Fruit fly (Drosophila melanogaster) whole organism, prepupa: ENCODE measurements around the gene wkd.

Experiments used
- Blimp-1 ChIP-seq: fragments of 200-800 bp; sonication (Bioruptor generic); optimal IDR thresholded peaks from 3 replicates; lab custom pipeline; 2017; ENCODE audit warnings: missing biosample characterization, missing genetic modification characterization, mild to moderate bottlenecking, moderate library complexity, missing genetic modification reagents
- CG10631 ChIP-seq: fragments of 200-800 bp; sonication (Bioruptor generic); optimal IDR thresholded peaks from 2 replicates; lab custom pipeline; 2016; ENCODE audit warnings: missing biosample characterization, missing genetic modification characterization
- CG10669 ChIP-seq: fragments of 200-800 bp; sonication (Bioruptor generic); optimal IDR thresholded peaks from 3 replicates; lab custom pipeline; 2018; ENCODE audit warnings: missing biosample characterization, mild to moderate bottlenecking, missing genetic modification characterization, moderate library complexity
- CG11762 ChIP-seq: fragments of 200-800 bp; sonication (Bioruptor generic); optimal IDR thresholded peaks from 3 replicates; lab custom pipeline; 2016; ENCODE audit warnings: missing biosample characterization, missing genetic modification characterization; ENCODE audit not compliant: insufficient read depth
- CG11902 ChIP-seq: fragments of 200-800 bp; sonication (Bioruptor generic); optimal IDR thresholded peaks from 3 replicates; lab custom pipeline; 2016; ENCODE audit warnings: missing biosample characterization, missing genetic modification characterization
- CG15336 ChIP-seq: fragments of 200-800 bp; sonication (Bioruptor generic); IDR thresholded peaks from 2 replicates; pipeline ENCODE4 v1.3.6; 2022; ENCODE audit warnings: missing biosample characterization, missing genetic modification characterization
- CG1621 ChIP-seq: fragments of 200-800 bp; sonication (Bioruptor generic); optimal IDR thresholded peaks from 3 replicates; lab custom pipeline; 2018; ENCODE audit warnings: missing biosample characterization, mild to moderate bottlenecking, missing genetic modification characterization
- CG16779 ChIP-seq: fragments of 200-800 bp; sonication (Bioruptor generic); optimal IDR thresholded peaks from 3 replicates; lab custom pipeline; 2017; ENCODE audit warnings: missing biosample characterization, mild to moderate bottlenecking, missing genetic modification characterization
- CG3032 ChIP-seq: fragments of 200-800 bp; optimal IDR thresholded peaks from 2 replicates; lab custom pipeline; 2019; ENCODE audit warnings: missing biosample characterization, mild to moderate bottlenecking, missing genetic modification characterization, moderate library complexity
- CG32006 ChIP-seq: fragments of 200-800 bp; sonication (Bioruptor generic); optimal IDR thresholded peaks from 3 replicates; lab custom pipeline; 2017; ENCODE audit warnings: missing biosample characterization, mild to moderate bottlenecking, missing genetic modification characterization
- CG3919 ChIP-seq: fragments of 200-800 bp; sonication (Bioruptor generic); optimal IDR thresholded peaks from 3 replicates; lab custom pipeline; 2016; ENCODE audit warnings: missing biosample characterization, missing genetic modification characterization
- CG4318 ChIP-seq: fragments of 200-800 bp; sonication (Bioruptor generic); optimal IDR thresholded peaks from 3 replicates; lab custom pipeline; 2017; ENCODE audit warnings: missing biosample characterization, mild to moderate bottlenecking, missing genetic modification characterization
- CG6163 ChIP-seq: fragments of 200-800 bp; sonication (Bioruptor generic); IDR thresholded peaks from 3 replicates; pipeline ENCODE4 v1.3.6; 2022; ENCODE audit warnings: missing biosample characterization, missing genetic modification characterization
- CG6276 ChIP-seq: fragments of 200-800 bp; sonication (Bioruptor generic); optimal IDR thresholded peaks from 2 replicates; lab custom pipeline; 2017; ENCODE audit warnings: missing biosample characterization, mild to moderate bottlenecking, missing genetic modification characterization
- CG6808 ChIP-seq: fragments of 200-800 bp; sonication (Bioruptor generic); optimal IDR thresholded peaks from 3 replicates; lab custom pipeline; 2017; ENCODE audit warnings: missing biosample characterization, missing genetic modification characterization, mild to moderate bottlenecking, moderate library complexity, missing genetic modification reagents
- CG6854 ChIP-seq: fragments of 200-800 bp; sonication (Bioruptor generic); optimal IDR thresholded peaks from 2 replicates; lab custom pipeline; 2017; ENCODE audit warnings: missing biosample characterization, mild to moderate bottlenecking, missing genetic modification characterization
- CG7368 ChIP-seq: fragments of 200-800 bp; sonication (Bioruptor generic); optimal IDR thresholded peaks from 3 replicates; lab custom pipeline; 2016; ENCODE audit warnings: missing biosample characterization, missing genetic modification characterization
- CG8119 ChIP-seq: fragments of 200-800 bp; sonication (Bioruptor generic); IDR thresholded peaks from 3 replicates; pipeline ENCODE4 v1.3.6; 2022; ENCODE audit warnings: missing biosample characterization, missing genetic modification characterization
- CG8632 ChIP-seq: fragments of 200-800 bp; sonication (Bioruptor generic); optimal IDR thresholded peaks from 3 replicates; lab custom pipeline; 2016; ENCODE audit warnings: missing biosample characterization, missing genetic modification characterization
- Eip78C ChIP-seq: fragments of 200-800 bp; sonication (Bioruptor generic); peaks from one replicate; lab custom pipeline; 2016; ENCODE audit warnings: missing biosample characterization, missing genetic modification characterization
- Ets96B ChIP-seq: fragments of 200-800 bp; optimal IDR thresholded peaks from 2 replicates; lab custom pipeline; 2019; ENCODE audit warnings: missing biosample characterization, mild to moderate bottlenecking, missing genetic modification characterization, moderate library complexity
- Hr38 ChIP-seq: sonication (Bioruptor generic); optimal IDR thresholded peaks from 2 replicates; lab custom pipeline; 2016; ENCODE audit warnings: missing biosample characterization, missing genetic modification characterization
- Hr39 ChIP-seq: fragments of 200-800 bp; sonication (Bioruptor generic); optimal IDR thresholded peaks from 2 replicates; lab custom pipeline; 2016; ENCODE audit warnings: missing biosample characterization, missing genetic modification characterization
- Hr4 ChIP-seq: fragments of 200-800 bp; sonication (Bioruptor generic); optimal IDR thresholded peaks from 3 replicates; lab custom pipeline; 2016; ENCODE audit warnings: missing biosample characterization, missing genetic modification characterization
- Lpt ChIP-seq: fragments of 200-800 bp; sonication (Bioruptor generic); optimal IDR thresholded peaks from 3 replicates; lab custom pipeline; 2016; ENCODE audit warnings: missing biosample characterization, missing genetic modification characterization
- Met ChIP-seq: fragments of 200-800 bp; sonication (Bioruptor generic); optimal IDR thresholded peaks from 3 replicates; lab custom pipeline; 2016; ENCODE audit warnings: missing biosample characterization, missing genetic modification characterization
- OdsH ChIP-seq: fragments of 200-800 bp; sonication (Bioruptor generic); optimal IDR thresholded peaks from 3 replicates; lab custom pipeline; 2016; ENCODE audit warnings: missing biosample characterization, missing genetic modification characterization
- Smox ChIP-seq: fragments of 200-800 bp; sonication (Bioruptor generic); optimal IDR thresholded peaks from 3 replicates; lab custom pipeline; 2016; ENCODE audit warnings: missing biosample characterization, missing genetic modification characterization
- Sox14 ChIP-seq: fragments of 200-800 bp; sonication (Bioruptor generic); optimal IDR thresholded peaks from 3 replicates; lab custom pipeline; 2016; ENCODE audit warnings: missing biosample characterization, missing genetic modification characterization
- Sox15 ChIP-seq: fragments of 200-800 bp; sonication (Bioruptor generic); optimal IDR thresholded peaks from 3 replicates; lab custom pipeline; 2016; ENCODE audit warnings: missing biosample characterization, missing genetic modification characterization
- achi ChIP-seq: fragments of 200-800 bp; sonication (Bioruptor generic); optimal IDR thresholded peaks from 3 replicates; lab custom pipeline; 2016; ENCODE audit warnings: missing biosample characterization, missing genetic modification characterization
- acj6 ChIP-seq: fragments of 200-800 bp; sonication (Bioruptor generic); optimal IDR thresholded peaks from 3 replicates; lab custom pipeline; 2016; ENCODE audit warnings: missing biosample characterization, missing genetic modification characterization
- dsx ChIP-seq: fragments of 200-800 bp; optimal IDR thresholded peaks from 3 replicates; lab custom pipeline; 2019; ENCODE audit warnings: missing biosample characterization, mild to moderate bottlenecking, missing genetic modification characterization, moderate library complexity; ENCODE audit not compliant: poor library complexity, severe bottlenecking
- eg ChIP-seq: fragments of 200-800 bp; sonication (Bioruptor generic); IDR thresholded peaks from 3 replicates; pipeline ENCODE4 v1.3.6; 2022; ENCODE audit warnings: missing biosample characterization, missing genetic modification characterization
- esn ChIP-seq: fragments of 200-800 bp; sonication (Bioruptor generic); optimal IDR thresholded peaks from 2 replicates; lab custom pipeline; 2016; ENCODE audit warnings: missing biosample characterization, mild to moderate bottlenecking, missing genetic modification characterization, moderate library complexity
- fd59A ChIP-seq: fragments of 200-800 bp; sonication (Bioruptor generic); optimal IDR thresholded peaks from 2 replicates; lab custom pipeline; 2017; ENCODE audit warnings: missing biosample characterization, mild to moderate bottlenecking, missing genetic modification characterization, missing genetic modification reagents
- lz ChIP-seq: fragments of 200-800 bp; sonication (Bioruptor generic); optimal IDR thresholded peaks from 3 replicates; lab custom pipeline; 2016; ENCODE audit warnings: missing biosample characterization, missing genetic modification characterization
- net ChIP-seq: fragments of 200-800 bp; sonication (Bioruptor generic); optimal IDR thresholded peaks from 3 replicates; lab custom pipeline; 2016; ENCODE audit warnings: missing biosample characterization, missing genetic modification characterization
- pdm3 ChIP-seq: fragments of 200-800 bp; sonication (Bioruptor generic); optimal IDR thresholded peaks from 3 replicates; lab custom pipeline; 2016; ENCODE audit warnings: missing biosample characterization, missing genetic modification characterization
- salr ChIP-seq, 2 experiments: fragments of 200-800 bp; sonication (Bioruptor generic); optimal IDR thresholded peaks; 3 replicates each; lab custom pipeline; 2016 to 2018; ENCODE audit warnings: missing biosample characterization in 2 of 2, missing genetic modification characterization in 2 of 2, mild to moderate bottlenecking in 1 of 2
- spab ChIP-seq: fragments of 200-800 bp; sonication (Bioruptor generic); optimal IDR thresholded peaks from 2 replicates; lab custom pipeline; 2017; ENCODE audit warnings: missing biosample characterization, mild to moderate bottlenecking, missing genetic modification characterization, missing genetic modification reagents
- ss ChIP-seq, 2 experiments: fragments of 200-800 bp; sonication (Bioruptor generic); optimal IDR thresholded peaks; 2 replicates in 1 of 2; 3 replicates in 1 of 2; lab custom pipeline; 2017 to 2018; ENCODE audit warnings: mild to moderate bottlenecking in 2 of 2, missing biosample characterization in 2 of 2, missing genetic modification characterization in 2 of 2, moderate library complexity in 1 of 2
- svp ChIP-seq: fragments of 200-800 bp; sonication (Bioruptor generic); peaks from one replicate; lab custom pipeline; 2016; ENCODE audit warnings: missing biosample characterization, missing genetic modification characterization
- topi ChIP-seq: fragments of 200-800 bp; sonication (Bioruptor generic); optimal IDR thresholded peaks from 3 replicates; lab custom pipeline; 2016; ENCODE audit warnings: missing biosample characterization, missing genetic modification characterization
- vri ChIP-seq: fragments of 200-800 bp; sonication (Bioruptor generic); optimal IDR thresholded peaks from 3 replicates; lab custom pipeline; 2016; ENCODE audit warnings: missing biosample characterization, mild to moderate bottlenecking, missing genetic modification characterization

Gene wkd

DNA sequence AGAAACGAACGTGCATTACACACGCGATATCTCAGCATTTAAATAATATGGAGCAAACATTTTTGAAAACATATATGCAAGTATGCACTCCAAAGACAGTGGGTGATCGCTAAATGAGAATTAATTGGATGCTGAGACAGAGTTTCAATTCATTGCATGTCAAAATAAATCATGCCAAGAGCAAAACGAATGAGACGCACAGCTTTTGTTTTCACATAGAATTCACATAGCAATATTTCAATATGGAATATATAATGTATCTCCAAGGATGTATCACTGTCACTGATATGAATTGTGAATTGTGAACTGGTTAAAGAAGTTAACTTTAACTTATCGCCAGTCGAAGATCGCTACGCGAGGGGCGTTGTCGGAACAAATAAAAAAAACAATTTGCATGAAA lies 33.1 kb downstream of the wkd start (continued):
- TF ChIP-seq CG6808 (GFP tag; lab: Kevin White, UChicago) (peak; percentile 54), CG6163 (GFP tag; lab: Robert Waterston, UW) (0 out of 3 replicates have a peak, but pooled peaks have one; percentile 43), eg (GFP tag; lab: Robert Waterston, UW) (0 out of 3 replicates have a peak, but pooled peaks have one; percentile 44), CG11902 (peak; percentile 20), CG6276 (GFP tag; lab: Kevin White, UChicago) (peak; percentile 3), Lpt (GFP tag; lab: Kevin White, UChicago) (no peak), CG10669 (GFP tag; lab: Kevin White, UChicago) (peak; percentile 52), acj6 (GFP tag; lab: Kevin White, UChicago) (peak; percentile 23), Eip78C (GFP tag; lab: Kevin White, UChicago) (peak; percentile 82), CG32006 (GFP tag; lab: Kevin White, UChicago) (peak; percentile 56), Met (peak; percentile 61), esn (peak; percentile 62), CG8119 (GFP tag; lab: Robert Waterston, UW) (no peak), Blimp-1 (GFP tag; lab: Kevin White, UChicago) (peak; percentile 5), dsx (peak; percentile 24), Hr38 (GFP tag; lab: Kevin White, UChicago) (no peak), CG16779 (tag; lab: Kevin White, UChicago) (no peak)

dm6 chr3R:11615415-11616104 lies 34.2 kb downstream of the wkd start:
- no peak for TF ChIP-seq Ets96B
- TF ChIP-seq dsx = peak; percentile 29
- TF ChIP-seq ss (GFP tag; optimal IDR thresholded peaks at IDR 0.05; lab: Kevin White, UChicago) = peak in 1 of 2 experiments; percentile 57
- peak; percentile 67 for TF ChIP-seq svp (GFP tag; lab: Kevin White, UChicago)
- TF ChIP-seq CG6808 (GFP tag; lab: Kevin White, UChicago) = peak; percentile 3
- TF ChIP-seq CG6854 (GFP tag; lab: Kevin White, UChicago) = peak; percentile 1
- no peak for TF ChIP-seq Sox15
- peak; percentile 66 for TF ChIP-seq Eip78C (GFP tag; lab: Kevin White, UChicago)
- peak; percentile 43 for TF ChIP-seq CG1621
- peak; percentile 76 for TF ChIP-seq Sox14 (GFP tag; lab: Kevin White, UChicago)
- TF ChIP-seq, all 60 proteins: peak for 8

DNA sequence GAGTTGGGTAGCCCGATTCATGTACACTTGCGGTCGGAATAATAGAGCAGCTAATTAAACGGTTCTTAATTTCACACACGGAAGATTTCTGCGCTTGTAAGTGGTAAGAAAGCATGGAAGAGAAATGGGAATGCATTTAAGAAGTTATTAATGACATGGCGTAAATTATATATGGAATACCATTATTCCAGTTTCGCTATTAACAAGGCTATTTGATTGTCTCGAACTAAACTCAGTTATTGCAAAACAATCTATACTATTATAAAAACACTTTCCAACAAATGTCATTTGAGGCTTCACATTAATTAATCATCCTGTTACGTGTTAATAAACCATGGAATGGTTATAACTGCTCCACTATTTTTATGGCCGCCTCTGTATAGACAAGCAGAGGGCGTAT lies 34.8 kb downstream of the wkd start:
- TF ChIP-seq CG6163 (GFP tag; lab: Robert Waterston, UW) (no peak), net (GFP tag; lab: Kevin White, UChicago) (peak; percentile 53), salr (GFP tag; optimal IDR thresholded peaks at IDR 0.05; lab: Kevin White, UChicago) (peak in 1 of 2 experiments; percentile 64), CG16779 (tag; lab: Kevin White, UChicago) (peak; percentile 0), CG7368 (no peak), Ets96B (peak; percentile 46), Hr38 (GFP tag; lab: Kevin White, UChicago) (no peak), Hr39 (GFP tag; lab: Kevin White, UChicago) (peak; percentile 17), acj6 (GFP tag; lab: Kevin White, UChicago) (peak; percentile 46), pdm3 (GFP tag; lab: Kevin White, UChicago) (peak; percentile 9), topi (GFP tag; lab: Kevin White, UChicago) (peak; percentile 4), CG4318 (GFP tag; lab: Kevin White, UChicago) (peak; percentile 35), CG8632 (GFP tag; lab: Kevin White, UChicago) (peak; percentile 11), fd59A (GFP tag; lab: Kevin White, UChicago) (peak; percentile 20), CG15336 (peak; percentile 55), CG10631 (peak; percentile 21), eg (GFP tag; lab: Robert Waterston, UW) (no peak), CG11902 (no peak), spab (GFP tag; lab: Kevin White, UChicago) (peak; percentile 15), Smox (GFP tag; lab: Kevin White, UChicago) (peak; percentile 4), vri (GFP tag; lab: Kevin White, UChicago) (no peak), CG3032 (tag; lab: Kevin White, UChicago) (peak; percentile 43), CG6276 (GFP tag; lab: Kevin White, UChicago) (peak; percentile 67), CG11762 (GFP tag; lab: Kevin White, UChicago) (peak; percentile 34), achi (peak; percentile 26), CG8119 (GFP tag; lab: Robert Waterston, UW) (peak; percentile 63), CG3919 (GFP tag; lab: Kevin White, UChicago) (peak; percentile 14), lz (peak; percentile 11), Eip78C (GFP tag; lab: Kevin White, UChicago) (peak; percentile 84), dsx (no peak), CG32006 (GFP tag; lab: Kevin White, UChicago) (peak; percentile 71), OdsH (GFP tag; lab: Kevin White, UChicago) (peak; percentile 31), Hr4 (GFP tag; lab: Kevin White, UChicago) (peak; percentile 52)
